Fruit fly (Drosophila melanogaster): ENCODE data around the gene eff.

eff gene

DNA sequence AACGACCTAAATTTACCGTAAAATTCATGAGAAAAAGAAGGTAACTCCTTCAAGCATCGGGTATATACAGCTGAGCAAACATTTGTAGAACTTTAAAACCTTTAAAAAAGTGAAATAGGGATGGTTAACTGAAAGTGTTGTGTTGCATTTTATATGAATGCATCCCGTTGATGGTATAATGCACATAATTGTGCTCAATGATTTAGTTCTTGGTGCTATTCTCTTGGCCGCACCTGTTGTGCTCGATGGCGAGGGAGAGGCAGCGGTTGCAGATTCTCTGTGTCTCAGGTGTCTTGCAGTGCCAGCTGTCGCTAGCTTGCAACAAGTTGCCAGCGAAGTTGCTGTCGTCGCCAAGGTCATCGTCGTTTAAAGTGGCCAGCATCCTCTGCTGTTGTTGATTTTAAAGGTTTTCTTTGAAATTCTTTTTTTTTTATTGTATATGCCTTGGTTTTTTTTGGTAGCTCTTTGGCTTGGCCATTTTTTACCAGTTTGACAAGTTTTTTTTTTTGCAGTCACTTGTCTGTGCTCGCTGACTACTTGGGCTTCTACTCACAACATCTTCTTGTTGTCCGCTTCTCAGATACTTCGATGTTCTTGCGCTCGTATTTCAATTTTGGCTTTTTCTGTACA lies 24.4 kb upstream of the eff start (continued):
- TF ChIP-seq Met (GFP tag; optimal IDR thresholded peaks at IDR 0.05) (peak; percentile 72), CG3032 (tag; optimal IDR thresholded peaks at IDR 0.05) (peak; percentile 51), Hr39 (GFP tag; optimal IDR thresholded peaks at IDR 0.05) (peak; percentile 71), CG1621 (tag; optimal IDR thresholded peaks at IDR 0.05) (peak; percentile 42), Eip75B (GFP tag; optimal IDR thresholded peaks at IDR 0.05) (peak; percentile 84), Eip93F (GFP tag; optimal IDR thresholded peaks at IDR 0.05) (no peak), eg (GFP tag; IDR thresholded peaks at IDR 0.05) (peak; percentile 82), Sox14 (GFP tag; optimal IDR thresholded peaks at IDR 0.05) (peak; percentile 59), OdsH (GFP tag; optimal IDR thresholded peaks at IDR 0.05) (peak; percentile 69)

DNA sequence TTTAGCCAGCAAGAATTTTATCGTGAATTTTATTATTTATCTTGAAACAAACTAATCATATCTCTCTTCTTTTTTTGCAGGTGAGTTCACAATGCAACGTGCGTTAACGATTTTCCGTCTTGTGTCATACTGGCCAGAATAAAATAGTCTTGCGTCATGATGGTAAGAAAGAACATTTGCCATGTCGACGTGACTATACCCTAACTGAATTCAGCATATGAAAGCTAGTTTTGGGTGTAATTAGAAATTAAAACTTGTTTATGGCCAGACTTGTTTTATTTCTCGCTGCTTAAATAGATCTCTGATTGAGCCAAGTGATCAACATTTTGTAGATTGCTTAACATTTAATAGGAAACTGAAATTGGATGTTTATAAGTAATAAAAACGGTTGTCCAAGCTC lies 23.0 kb upstream of the eff start:
- TF ChIP-seq cyc (GFP tag; optimal IDR thresholded peaks at IDR 0.05) (no peak), svp (GFP tag) (peak; percentile 60), Eip78C (GFP tag) (peak; percentile 14), Ets21C (GFP tag; optimal IDR thresholded peaks at IDR 0.05) (no peak), CG16779 (tag; optimal IDR thresholded peaks at IDR 0.05) (no peak), Hr38 (GFP tag; optimal IDR thresholded peaks at IDR 0.05) (no peak), Met (GFP tag; optimal IDR thresholded peaks at IDR 0.05) (no peak)

DNA sequence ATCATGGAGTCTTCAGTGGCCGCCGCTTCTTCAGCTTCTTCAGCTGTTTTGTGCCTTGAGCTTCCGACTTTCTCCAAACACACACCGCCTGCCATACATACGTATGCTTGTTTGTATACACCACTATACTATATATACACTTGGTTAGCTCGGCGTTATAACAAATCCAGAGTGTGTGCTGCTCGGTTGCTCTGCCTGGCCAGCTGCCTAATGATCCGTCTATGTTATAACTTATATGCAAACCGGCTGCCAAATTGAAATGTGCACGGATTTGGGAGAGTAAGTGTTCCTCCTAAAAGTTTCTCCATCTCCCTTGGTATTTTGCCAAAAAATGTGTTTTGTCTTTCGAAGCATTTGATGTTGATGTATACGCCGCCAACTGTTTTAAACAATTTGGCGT lies 22.4 kb upstream of the eff start:
- TF ChIP-seq lz (GFP tag; optimal IDR thresholded peaks at IDR 0.05) (no peak), Hr4 (GFP tag; optimal IDR thresholded peaks at IDR 0.05) (no peak), CG32006 (GFP tag; optimal IDR thresholded peaks at IDR 0.05) (no peak), CG6808 (GFP tag; optimal IDR thresholded peaks at IDR 0.05) (no peak), CG7368 (GFP tag; optimal IDR thresholded peaks at IDR 0.05) (no peak), CG10631 (GFP tag; optimal IDR thresholded peaks at IDR 0.05) (no peak), CG11294 (GFP tag; IDR thresholded peaks at IDR 0.05) (no peak), Hr39 (GFP tag; optimal IDR thresholded peaks at IDR 0.05) (no peak)

DNA sequence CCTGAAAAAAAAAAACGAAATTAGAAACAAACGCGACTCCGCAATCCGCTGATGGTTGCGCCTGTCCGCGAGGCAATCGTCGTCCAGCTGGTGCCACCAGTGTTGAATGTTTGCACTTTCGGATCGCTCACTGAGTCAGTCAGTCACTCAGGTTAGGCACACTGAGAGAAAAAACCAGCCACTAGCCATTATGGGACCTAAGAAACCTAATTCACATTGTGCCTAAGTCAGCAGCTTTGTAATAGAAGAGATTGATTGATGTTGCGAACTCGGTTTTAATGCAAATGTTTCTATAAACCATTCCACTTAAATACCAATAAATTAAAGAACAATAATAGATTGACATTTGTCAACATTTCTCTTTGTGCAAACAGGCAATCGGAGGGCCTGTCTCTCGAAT lies 19.9 kb upstream of the eff start:
- TF ChIP-seq CG6808 (GFP tag; optimal IDR thresholded peaks at IDR 0.05), result no peak
- TF ChIP-seq eg (GFP tag; IDR thresholded peaks at IDR 0.05), result peak; percentile 5; the same call in 1 of the 3 replicates
- TF ChIP-seq CG4318 (GFP tag; optimal IDR thresholded peaks at IDR 0.05), result peak; percentile 37
- 0 out of 2 replicates have a peak, but pooled peaks have one; percentile 19 for TF ChIP-seq Gug (GFP tag; IDR thresholded peaks at IDR 0.05)
- no peak for TF ChIP-seq Ets21C (GFP tag; optimal IDR thresholded peaks at IDR 0.05)
- TF ChIP-seq achi (GFP tag; optimal IDR thresholded peaks at IDR 0.05), result peak; percentile 12
- no peak for TF ChIP-seq fkh (GFP tag; optimal IDR thresholded peaks at IDR 0.05)
- peak; percentile 77 for TF ChIP-seq CG15336 (GFP tag; IDR thresholded peaks at IDR 0.05)
- no peak for TF ChIP-seq dsx (GFP tag; optimal IDR thresholded peaks at IDR 0.05; ENCODE audit: poor library complexity, severe bottlenecking)
- no peak for TF ChIP-seq CG8319 (GFP tag; optimal IDR thresholded peaks at IDR 0.05)
- no peak for TF ChIP-seq CG8632 (GFP tag; optimal IDR thresholded peaks at IDR 0.05)
- TF ChIP-seq Lpt (GFP tag; optimal IDR thresholded peaks at IDR 0.05), result peak; percentile 19
- TF ChIP-seq CG8119 (GFP tag; IDR thresholded peaks at IDR 0.05), result peak; percentile 65
- TF ChIP-seq CG6163 (GFP tag; IDR thresholded peaks at IDR 0.05), result 0 out of 3 replicates have a peak, but pooled peaks have one; percentile 27
- TF ChIP-seq pdm3 (GFP tag; optimal IDR thresholded peaks at IDR 0.05), result peak; percentile 12
- peak; percentile 47 for TF ChIP-seq OdsH (GFP tag; optimal IDR thresholded peaks at IDR 0.05)
- peak; percentile 75 for TF ChIP-seq CG32006 (GFP tag; optimal IDR thresholded peaks at IDR 0.05)
- TF ChIP-seq CG10669 (GFP tag; optimal IDR thresholded peaks at IDR 0.05), result no peak
- no peak for TF ChIP-seq acj6 (GFP tag; optimal IDR thresholded peaks at IDR 0.05)
- no peak for TF ChIP-seq CG3032 (tag; optimal IDR thresholded peaks at IDR 0.05)
- no peak for TF ChIP-seq Hr38 (GFP tag; optimal IDR thresholded peaks at IDR 0.05)
- TF ChIP-seq Hr4 (GFP tag; optimal IDR thresholded peaks at IDR 0.05), result peak; percentile 68
- TF ChIP-seq lz (GFP tag; optimal IDR thresholded peaks at IDR 0.05), result no peak
- no peak for TF ChIP-seq Sox102F (GFP tag; optimal IDR thresholded peaks at IDR 0.05)
- TF ChIP-seq CG6276 (GFP tag; optimal IDR thresholded peaks at IDR 0.05), result no peak
- TF ChIP-seq CG11902 (GFP tag; optimal IDR thresholded peaks at IDR 0.05), result no peak
